Worm (Caenorhabditis elegans) whole organism, early embryonic: Measurements from ENCODE around the gene Y116F11A.1.

Source experiments
- F13C5.2 ChIP-seq: sonication (generic microtip); optimal IDR thresholded peaks from 2 replicates; lab custom pipeline; 2017; ENCODE audit warnings: mild to moderate bottlenecking, missing genetic modification characterization, inconsistent platforms, missing compliant biosample characterization
- ama-1 ChIP-seq: fragments of 150-350 bp; optimal IDR thresholded peaks from 2 replicates; lab custom pipeline; 2014
- hmbx-1 ChIP-seq: sonication (generic microtip); optimal IDR thresholded peaks from 2 replicates; lab custom pipeline; 2016; ENCODE audit warnings: mild to moderate bottlenecking, missing genetic modification characterization, missing compliant biosample characterization
- scrt-1 ChIP-seq: fragments of 200-800 bp; sonication (Bioruptor generic); IDR thresholded peaks from 2 replicates; pipeline ENCODE4 v1.3.6; 2022; ENCODE audit warnings: missing genetic modification characterization, missing compliant biosample characterization
- sea-1 ChIP-seq: fragments of 200-800 bp; sonication (Bioruptor generic); conservative IDR thresholded peaks from 2 replicates; pipeline ENCODE4 v1.3.6; 2022; ENCODE audit warnings: missing genetic modification characterization, missing compliant biosample characterization
- tra-4 ChIP-seq: sonication (generic microtip); optimal IDR thresholded peaks from 2 replicates; lab custom pipeline; 2017; ENCODE audit warnings: missing genetic modification characterization, missing compliant biosample characterization

ce11 chrV:19755260-19755659, 24.9 kb downstream of the Y116F11A.1 start, which contains the start of gene clec-50:
- TF ChIP-seq scrt-1 (GFP tag; lab: Robert Waterston, UW) (no peak), F13C5.2 (tag; lab: Kevin White, UChicago) (no peak), sea-1 (GFP tag; lab: Robert Waterston, UW) (no peak), ama-1 (lab: Kevin White, UChicago) (no peak), hmbx-1 (tag; lab: Kevin White, UChicago) (no peak), tra-4 (tag; lab: Kevin White, UChicago) (no peak)
